Fruit fly (Drosophila melanogaster) whole organism, embryonic: ENCODE measurements around the gene CG14854.

Source experiments
- CG11560 ChIP-seq: fragments of 200-800 bp; sonication (Bioruptor generic); IDR thresholded peaks from 3 replicates; pipeline ENCODE4 v1.3.6; 2022; ENCODE audit warnings: missing biosample characterization, missing genetic modification characterization
- CG5953 ChIP-seq: fragments of 200-800 bp; sonication (Bioruptor generic); IDR thresholded peaks from 2 replicates; pipeline ENCODE4 v1.3.6; 2022; ENCODE audit warnings: missing biosample characterization, missing genetic modification characterization
- NfI ChIP-seq: fragments of 200-800 bp; sonication (Bioruptor generic); optimal IDR thresholded peaks from 3 replicates; lab custom pipeline; 2018; ENCODE audit warnings: missing biosample characterization, mild to moderate bottlenecking, missing genetic modification characterization, moderate library complexity
- cad ChIP-seq: fragments of >200 bp; optimal IDR thresholded peaks from 2 replicates; lab custom pipeline; 2017; ENCODE audit warnings: missing biosample characterization, missing genetic modification characterization

DNA sequence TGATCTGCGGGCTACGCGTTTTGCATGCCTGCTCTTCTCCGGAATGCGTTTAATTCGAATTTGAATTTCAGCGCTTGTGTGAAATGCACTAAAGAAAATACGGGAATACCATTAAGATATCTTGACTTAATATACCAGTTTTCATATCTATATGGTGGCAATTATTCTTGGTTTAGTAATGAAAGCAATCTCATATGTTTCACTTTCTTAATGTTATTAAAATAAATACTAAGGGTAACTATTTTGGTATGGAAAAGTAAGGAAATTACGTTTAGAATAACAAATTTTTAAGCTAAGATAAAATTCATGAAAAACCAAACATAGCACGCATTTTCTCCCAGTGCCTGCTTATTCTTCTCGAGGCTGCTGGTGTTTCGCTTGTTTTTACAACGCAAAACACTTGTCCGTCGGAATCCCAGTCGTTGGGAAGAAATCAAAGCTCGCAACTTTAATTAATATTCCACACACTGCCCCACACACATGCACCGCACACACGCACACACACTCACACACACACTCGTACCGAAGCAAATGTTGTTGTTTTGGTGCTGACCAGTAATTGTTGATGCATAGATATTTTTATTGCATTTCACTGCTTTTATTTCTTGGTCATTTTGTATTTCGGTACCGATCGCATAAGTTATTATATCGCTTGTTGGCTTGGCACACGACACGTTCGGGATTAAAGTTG lies 18.1 kb upstream of the CG14854 start:
- TF ChIP-seq CG5953 (GFP tag; lab: Robert Waterston, UW) (no peak), cad (no peak), CG11560 (tag; lab: Robert Waterston, UW) (no peak), NfI (GFP tag; lab: Kevin White, UChicago) (no peak)
